Fruit fly (Drosophila melanogaster) whole organism, embryonic: ENCODE measurements around the gene phtm.
A peak's percentile ranks its signal among the peaks of the same experiment; 100 is the strongest.

Experiments
- Adf1 ChIP-seq: fragments of 200-800 bp; sonication (Bioruptor generic); IDR thresholded peaks from 2 replicates; pipeline ENCODE4 v1.3.6; 2022; ENCODE audit warnings: missing biosample characterization, missing genetic modification characterization
- Antp ChIP-seq: fragments of 200-800 bp; sonication (Bioruptor generic); optimal IDR thresholded peaks from 3 replicates; lab custom pipeline; 2016; ENCODE audit warnings: missing biosample characterization, missing genetic modification characterization
- Blimp-1 ChIP-seq: fragments of 200-800 bp; sonication (Bioruptor generic); optimal IDR thresholded peaks from 3 replicates; lab custom pipeline; 2018; ENCODE audit warnings: missing biosample characterization, missing genetic modification characterization, mild to moderate bottlenecking, moderate library complexity, missing genetic modification reagents
- CG10147 ChIP-seq: fragments of 200-800 bp; sonication (Bioruptor generic); optimal IDR thresholded peaks from 2 replicates; lab custom pipeline; 2019; ENCODE audit warnings: missing biosample characterization, mild to moderate bottlenecking, missing genetic modification characterization, moderate library complexity
- CG1024 ChIP-seq: fragments of 200-800 bp; sonication (Bioruptor generic); IDR thresholded peaks from 2 replicates; pipeline ENCODE4 v1.3.6; 2022; ENCODE audit warnings: missing biosample characterization, missing genetic modification characterization
- CG11398 ChIP-seq: fragments of 200-800 bp; sonication (Bioruptor generic); optimal IDR thresholded peaks from 2 replicates; lab custom pipeline; 2016; ENCODE audit warnings: missing biosample characterization, missing genetic modification characterization
- CG13296 ChIP-seq: fragments of 200-800 bp; sonication (Bioruptor generic); optimal IDR thresholded peaks from 3 replicates; lab custom pipeline; 2018; ENCODE audit warnings: missing biosample characterization, mild to moderate bottlenecking, missing genetic modification characterization
- CG15514 ChIP-seq: fragments of 200-800 bp; sonication (Bioruptor generic); optimal IDR thresholded peaks from 3 replicates; lab custom pipeline; 2017; ENCODE audit warnings: missing biosample characterization, missing genetic modification characterization, mild to moderate bottlenecking, moderate library complexity, missing genetic modification reagents
- CG16813 ChIP-seq: fragments of 200-800 bp; sonication (Bioruptor generic); IDR thresholded peaks from 3 replicates; pipeline ENCODE4 v1.3.6; 2022; ENCODE audit warnings: missing biosample characterization, missing genetic modification characterization; ENCODE audit not compliant: partially characterized antibody
- CG17568 ChIP-seq: fragments of 200-800 bp; sonication (Bioruptor generic); optimal IDR thresholded peaks from 2 replicates; lab custom pipeline; 2018; ENCODE audit warnings: missing biosample characterization, mild to moderate bottlenecking, missing genetic modification characterization, moderate library complexity
- CG2129 ChIP-seq: fragments of 200-800 bp; sonication (Bioruptor generic); IDR thresholded peaks from 2 replicates; pipeline ENCODE4 v1.3.6; 2022; ENCODE audit warnings: missing biosample characterization, missing genetic modification characterization; ENCODE audit not compliant: partially characterized antibody
- CG30403 ChIP-seq: fragments of 200-800 bp; sonication (Bioruptor generic); optimal IDR thresholded peaks from 3 replicates; lab custom pipeline; 2016; ENCODE audit warnings: missing biosample characterization, missing genetic modification characterization
- CG34224 ChIP-seq: fragments of 200-800 bp; sonication (Bioruptor generic); IDR thresholded peaks from 3 replicates; pipeline ENCODE4 v1.3.6; 2022; ENCODE audit warnings: missing biosample characterization, missing genetic modification characterization; ENCODE audit not compliant: partially characterized antibody
- CG6791 ChIP-seq: fragments of 200-800 bp; sonication (Bioruptor generic); IDR thresholded peaks from 3 replicates; pipeline ENCODE4 v1.3.6; 2022; ENCODE audit warnings: missing biosample characterization, missing genetic modification characterization; ENCODE audit not compliant: partially characterized antibody
- CG7372 ChIP-seq: fragments of 200-800 bp; sonication (Bioruptor generic); IDR thresholded peaks from 2 replicates; pipeline ENCODE4 v1.3.6; 2022; ENCODE audit warnings: missing biosample characterization, missing genetic modification characterization
- CG8281 ChIP-seq: fragments of 200-800 bp; sonication (Bioruptor generic); optimal IDR thresholded peaks from 2 replicates; lab custom pipeline; 2018; ENCODE audit warnings: missing biosample characterization, mild to moderate bottlenecking, missing genetic modification characterization, moderate library complexity
- D19A ChIP-seq: fragments of 200-800 bp; optimal IDR thresholded peaks from 3 replicates; lab custom pipeline; 2019; ENCODE audit warnings: missing biosample characterization, mild to moderate bottlenecking, missing genetic modification characterization, moderate library complexity
- Dek ChIP-seq: fragments of 200-800 bp; sonication (Bioruptor generic); optimal IDR thresholded peaks from 3 replicates; lab custom pipeline; 2019; ENCODE audit warnings: missing biosample characterization, mild to moderate bottlenecking, missing genetic modification characterization, moderate library complexity
- Dll ChIP-seq: fragments of 200-800 bp; sonication (Bioruptor generic); IDR thresholded peaks from 4 replicates; pipeline ENCODE4 v1.3.6; 2022; ENCODE audit warnings: missing biosample characterization, missing genetic modification characterization; ENCODE audit not compliant: partially characterized antibody
- Doc2 ChIP-seq: fragments of 200-800 bp; sonication (Bioruptor generic); IDR thresholded peaks from 2 replicates; pipeline ENCODE4 v1.3.6; 2022; ENCODE audit warnings: missing biosample characterization, missing genetic modification characterization
- Doc3 ChIP-seq: fragments of 200-800 bp; sonication (Bioruptor generic); IDR thresholded peaks from 3 replicates; pipeline ENCODE4 v1.3.6; 2022; ENCODE audit warnings: missing biosample characterization, missing genetic modification characterization; ENCODE audit not compliant: partially characterized antibody
- Fer1 ChIP-seq: fragments of 200-800 bp; sonication (Bioruptor generic); optimal IDR thresholded peaks from 2 replicates; lab custom pipeline; 2017; ENCODE audit warnings: missing biosample characterization, mild to moderate bottlenecking, missing genetic modification characterization
- GATAe ChIP-seq: fragments of 200-800 bp; sonication (Bioruptor generic); conservative IDR thresholded peaks from 2 replicates; pipeline ENCODE4 v1.3.6; 2022; ENCODE audit warnings: missing biosample characterization, missing genetic modification characterization
- HmgZ ChIP-seq: fragments of 200-800 bp; sonication (Bioruptor generic); optimal IDR thresholded peaks from 2 replicates; lab custom pipeline; 2018; ENCODE audit warnings: missing biosample characterization, mild to moderate bottlenecking, missing genetic modification characterization
- Med ChIP-seq: fragments of 200-800 bp; sonication (Bioruptor generic); peaks from one replicate; lab custom pipeline; 2016; ENCODE audit warnings: missing biosample characterization, missing genetic modification characterization, mild to moderate bottlenecking, inconsistent platforms, moderate library complexity
- Oli ChIP-seq: fragments of 200-800 bp; sonication (Bioruptor generic); optimal IDR thresholded peaks from 2 replicates; lab custom pipeline; 2018; ENCODE audit warnings: missing biosample characterization, mild to moderate bottlenecking, missing genetic modification characterization, moderate library complexity
- Trl ChIP-seq, 3 experiments: fragments of >200 bp in 2 of 3; fragments of 200-800 bp in 1 of 3; sonication (Bioruptor generic) in 1 of 3; optimal IDR thresholded peaks; 2 replicates in 1 of 3; 3 replicates in 2 of 3; lab custom pipeline; 2016 to 2017; ENCODE audit warnings: missing biosample characterization in 1 of 3, missing genetic modification characterization in 1 of 3
- al ChIP-seq: fragments of 200-800 bp; sonication (Bioruptor generic); IDR thresholded peaks from 2 replicates; pipeline ENCODE4 v1.3.6; 2022; ENCODE audit warnings: missing biosample characterization, missing genetic modification characterization
- ato ChIP-seq: fragments of 200-800 bp; sonication (Bioruptor generic); IDR thresholded peaks from 2 replicates; pipeline ENCODE4 v1.3.6; 2022; ENCODE audit warnings: missing biosample characterization, missing genetic modification characterization; ENCODE audit not compliant: partially characterized antibody
- br ChIP-seq: fragments of >200 bp; optimal IDR thresholded peaks from 2 replicates; lab custom pipeline; 2017
- caup ChIP-seq: fragments of 200-800 bp; sonication (Bioruptor generic); optimal IDR thresholded peaks from 3 replicates; lab custom pipeline; 2017; ENCODE audit warnings: missing biosample characterization, mild to moderate bottlenecking, missing genetic modification characterization, moderate library complexity; ENCODE audit not compliant: severe bottlenecking
- corto ChIP-seq: fragments of 200-800 bp; sonication (Bioruptor generic); optimal IDR thresholded peaks from 2 replicates; lab custom pipeline; 2016; ENCODE audit warnings: missing biosample characterization, mild to moderate bottlenecking, missing genetic modification characterization, moderate library complexity
- crol ChIP-seq: fragments of 200-800 bp; sonication (Bioruptor generic); IDR thresholded peaks from 2 replicates; pipeline ENCODE4 v1.3.6; 2022; ENCODE audit warnings: missing biosample characterization, missing genetic modification characterization
- eyg ChIP-seq: fragments of 200-800 bp; sonication (Bioruptor generic); optimal IDR thresholded peaks from 3 replicates; lab custom pipeline; 2016; ENCODE audit warnings: missing biosample characterization, missing genetic modification characterization
- gem ChIP-seq: fragments of 200-800 bp; sonication (Bioruptor generic); optimal IDR thresholded peaks from 2 replicates; lab custom pipeline; 2019; ENCODE audit warnings: missing biosample characterization, mild to moderate bottlenecking, missing genetic modification characterization, moderate library complexity
- gfzf ChIP-seq: fragments of 200-800 bp; sonication (Bioruptor generic); optimal IDR thresholded peaks from 2 replicates; lab custom pipeline; 2016; ENCODE audit warnings: missing biosample characterization, mild to moderate bottlenecking, missing genetic modification characterization, moderate library complexity
- grn ChIP-seq: fragments of 200-800 bp; sonication (Bioruptor generic); optimal IDR thresholded peaks from 3 replicates; lab custom pipeline; 2017; ENCODE audit warnings: missing biosample characterization, missing genetic modification characterization
- kni ChIP-seq: fragments of 200-800 bp; sonication (Bioruptor generic); optimal IDR thresholded peaks from 3 replicates; lab custom pipeline; 2017; ENCODE audit warnings: mild to moderate bottlenecking, missing biosample characterization, missing genetic modification reagents, missing genetic modification characterization
- knrl ChIP-seq: fragments of 200-800 bp; sonication (Bioruptor generic); IDR thresholded peaks from 3 replicates; pipeline ENCODE4 v1.3.6; 2022; ENCODE audit warnings: missing biosample characterization, missing genetic modification characterization; ENCODE audit not compliant: partially characterized antibody
- oc ChIP-seq: fragments of 200-800 bp; sonication (Bioruptor generic); optimal IDR thresholded peaks from 2 replicates; lab custom pipeline; 2018; ENCODE audit warnings: missing biosample characterization, mild to moderate bottlenecking, missing genetic modification characterization, moderate library complexity
- sna ChIP-seq: fragments of 200-800 bp; sonication (Bioruptor generic); IDR thresholded peaks from 2 replicates; pipeline ENCODE4 v1.3.6; 2022; ENCODE audit warnings: missing biosample characterization, missing genetic modification characterization; ENCODE audit not compliant: partially characterized antibody
- vnd ChIP-seq: fragments of 200-800 bp; sonication (Bioruptor generic); IDR thresholded peaks from 3 replicates; pipeline ENCODE4 v1.3.6; 2022; ENCODE audit warnings: missing biosample characterization, missing genetic modification characterization; ENCODE audit not compliant: partially characterized antibody
- vvl ChIP-seq: fragments of 200-800 bp; sonication (Bioruptor generic); IDR thresholded peaks from 2 replicates; pipeline ENCODE4 v1.3.6; 2022; ENCODE audit warnings: missing biosample characterization, missing genetic modification characterization
- z ChIP-seq: fragments of 200-800 bp; sonication (Bioruptor generic); IDR thresholded peaks from 3 replicates; pipeline ENCODE4 v1.3.6; 2022; ENCODE audit warnings: missing biosample characterization, missing genetic modification characterization
- zfh1 ChIP-seq: fragments of 200-800 bp; sonication (Bioruptor generic); IDR thresholded peaks from 3 replicates; pipeline ENCODE4 v1.3.6; 2022; ENCODE audit warnings: missing biosample characterization, missing genetic modification characterization

The phtm gene

dm6 chrX:18657502-18657947, 28.0 kb upstream of the phtm start, which contains the start of gene fu (continued):
- TF ChIP-seq CG2129: no peak
- no peak for TF ChIP-seq grn (GFP tag; lab: Kevin White, UChicago)
- TF ChIP-seq Dll: no peak
- no peak for TF ChIP-seq Antp (GFP tag; lab: Kevin White, UChicago)
- TF ChIP-seq CG30403 (GFP tag; lab: Kevin White, UChicago): peak; percentile 6
- TF ChIP-seq gfzf: peak; percentile 60
- TF ChIP-seq Oli (tag; lab: Kevin White, UChicago): peak; percentile 4
- peak; percentile 37 for TF ChIP-seq caup
- TF ChIP-seq Doc2: no peak
- peak; percentile 21 for TF ChIP-seq Fer1 (GFP tag; lab: Kevin White, UChicago)
- no peak for TF ChIP-seq al
- TF ChIP-seq CG13296 (GFP tag; lab: Kevin White, UChicago): peak; percentile 10

- no peak for TF ChIP-seq CG10147
- no peak for TF ChIP-seq eyg (GFP tag; lab: Kevin White, UChicago)
- TF ChIP-seq CG8281 (tag; lab: Kevin White, UChicago): peak; percentile 77
- peak; percentile 14 for TF ChIP-seq kni (GFP tag; lab: Kevin White, UChicago)
- peak; percentile 17; the same call in 1 of the 2 replicates for TF ChIP-seq vvl (GFP tag; lab: Robert Waterston, UW)
- no peak for TF ChIP-seq CG17568 (GFP tag; lab: Kevin White, UChicago)
- peak; percentile 20 for TF ChIP-seq Blimp-1 (GFP tag; lab: Kevin White, UChicago)
- TF ChIP-seq z (GFP tag; lab: Robert Waterston, UW): peak; percentile 41; the same call in 1 of the 3 replicates
- TF ChIP-seq zfh1 (GFP tag; lab: Robert Waterston, UW): no peak
- no peak for TF ChIP-seq CG1024 (GFP tag; lab: Robert Waterston, UW)
- TF ChIP-seq, all 482 proteins: peak for 5
These were observed 23.5 kb upstream of the phtm start, which contains the start of gene CG6696 for dm6 chrX:18662053-18662452. Gene CG6696 (minus strand): TSS chrX:18662153.

- TF ChIP-seq CG11398 (GFP tag; lab: Kevin White, UChicago) (no peak), gem (tag; lab: Kevin White, UChicago) (no peak), Dll (no peak), sna (GFP tag; lab: Robert Waterston, UW) (no peak), D19A (no peak), Dek (no peak), br (lab: Kevin White, UChicago) (no peak), Blimp-1 (GFP tag; lab: Kevin White, UChicago) (no peak), GATAe (GFP tag; lab: Robert Waterston, UW) (no peak), oc (no peak), CG34224 (GFP tag; lab: Robert Waterston, UW) (no peak)
These were observed 22.2 kb upstream of the phtm start for dm6 chrX:18663362-18663761.

- TF ChIP-seq Med (peak; percentile 13), HmgZ (tag; lab: Kevin White, UChicago) (no peak), vnd (no peak), CG6791 (no peak), corto (GFP tag; lab: Kevin White, UChicago) (no peak), CG15514 (GFP tag; lab: Kevin White, UChicago) (no peak), ato (GFP tag; lab: Robert Waterston, UW) (no peak), CG7372 (GFP tag; lab: Robert Waterston, UW) (peak; percentile 56), knrl (0 out of 3 replicates have a peak, but pooled peaks have one; percentile 9), Trl (optimal IDR thresholded peaks at IDR 0.05; lab: Kevin White, UChicago) (peak in 1 of 2 experiments; percentile 13), Trl (GFP tag; optimal IDR thresholded peaks at IDR 0.05; lab: Kevin White, UChicago) (no peak), CG16813 (no peak), Adf1 (peak; percentile 30; the same call in 1 of the 2 replicates), crol (GFP tag; lab: Robert Waterston, UW) (peak; percentile 16; the same call in 1 of the 2 replicates), Doc3 (GFP tag; lab: Robert Waterston, UW) (no peak)
These were observed 19.8 kb upstream of the phtm start for dm6 chrX:18665715-18666267.
